Fruit fly (Drosophila melanogaster) whole organism, prepupa: ENCODE measurements around the gene Or83a.

Experiments
- Blimp-1 ChIP-seq: fragments of 200-800 bp; sonication (Bioruptor generic); optimal IDR thresholded peaks from 3 replicates; lab custom pipeline; 2017; ENCODE audit warnings: missing biosample characterization, missing genetic modification characterization, mild to moderate bottlenecking, moderate library complexity, missing genetic modification reagents
- CG10631 ChIP-seq: fragments of 200-800 bp; sonication (Bioruptor generic); optimal IDR thresholded peaks from 2 replicates; lab custom pipeline; 2016; ENCODE audit warnings: missing biosample characterization, missing genetic modification characterization
- CG10669 ChIP-seq: fragments of 200-800 bp; sonication (Bioruptor generic); optimal IDR thresholded peaks from 3 replicates; lab custom pipeline; 2018; ENCODE audit warnings: missing biosample characterization, mild to moderate bottlenecking, missing genetic modification characterization, moderate library complexity
- CG11294 ChIP-seq: fragments of 200-800 bp; sonication (Bioruptor generic); IDR thresholded peaks from 2 replicates; pipeline ENCODE4 v1.3.6; 2022; ENCODE audit warnings: missing biosample characterization, missing genetic modification characterization
- CG11762 ChIP-seq: fragments of 200-800 bp; sonication (Bioruptor generic); optimal IDR thresholded peaks from 3 replicates; lab custom pipeline; 2016; ENCODE audit warnings: missing biosample characterization, missing genetic modification characterization; ENCODE audit not compliant: insufficient read depth
- CG11902 ChIP-seq: fragments of 200-800 bp; sonication (Bioruptor generic); optimal IDR thresholded peaks from 3 replicates; lab custom pipeline; 2016; ENCODE audit warnings: missing biosample characterization, missing genetic modification characterization
- CG1621 ChIP-seq: fragments of 200-800 bp; sonication (Bioruptor generic); optimal IDR thresholded peaks from 3 replicates; lab custom pipeline; 2018; ENCODE audit warnings: missing biosample characterization, mild to moderate bottlenecking, missing genetic modification characterization
- CG16779 ChIP-seq: fragments of 200-800 bp; sonication (Bioruptor generic); optimal IDR thresholded peaks from 3 replicates; lab custom pipeline; 2017; ENCODE audit warnings: missing biosample characterization, mild to moderate bottlenecking, missing genetic modification characterization
- CG32006 ChIP-seq: fragments of 200-800 bp; sonication (Bioruptor generic); optimal IDR thresholded peaks from 3 replicates; lab custom pipeline; 2017; ENCODE audit warnings: missing biosample characterization, mild to moderate bottlenecking, missing genetic modification characterization
- CG34406 ChIP-seq: fragments of 200-800 bp; sonication (Bioruptor generic); optimal IDR thresholded peaks from 3 replicates; lab custom pipeline; 2016; ENCODE audit warnings: missing biosample characterization, missing genetic modification characterization
- CG6163 ChIP-seq: fragments of 200-800 bp; sonication (Bioruptor generic); IDR thresholded peaks from 3 replicates; pipeline ENCODE4 v1.3.6; 2022; ENCODE audit warnings: missing biosample characterization, missing genetic modification characterization
- CG6276 ChIP-seq: fragments of 200-800 bp; sonication (Bioruptor generic); optimal IDR thresholded peaks from 2 replicates; lab custom pipeline; 2017; ENCODE audit warnings: missing biosample characterization, mild to moderate bottlenecking, missing genetic modification characterization
- CG6792 ChIP-seq: fragments of 200-800 bp; sonication (Bioruptor generic); optimal IDR thresholded peaks from 3 replicates; lab custom pipeline; 2016; ENCODE audit warnings: missing biosample characterization, missing genetic modification characterization
- CG6808 ChIP-seq: fragments of 200-800 bp; sonication (Bioruptor generic); optimal IDR thresholded peaks from 3 replicates; lab custom pipeline; 2017; ENCODE audit warnings: missing biosample characterization, missing genetic modification characterization, mild to moderate bottlenecking, moderate library complexity, missing genetic modification reagents
- CG6854 ChIP-seq: fragments of 200-800 bp; sonication (Bioruptor generic); optimal IDR thresholded peaks from 2 replicates; lab custom pipeline; 2017; ENCODE audit warnings: missing biosample characterization, mild to moderate bottlenecking, missing genetic modification characterization
- CG7368 ChIP-seq: fragments of 200-800 bp; sonication (Bioruptor generic); optimal IDR thresholded peaks from 3 replicates; lab custom pipeline; 2016; ENCODE audit warnings: missing biosample characterization, missing genetic modification characterization
- CG8119 ChIP-seq: fragments of 200-800 bp; sonication (Bioruptor generic); IDR thresholded peaks from 3 replicates; pipeline ENCODE4 v1.3.6; 2022; ENCODE audit warnings: missing biosample characterization, missing genetic modification characterization
- CG8319 ChIP-seq: fragments of 200-800 bp; sonication (Bioruptor generic); optimal IDR thresholded peaks from 3 replicates; lab custom pipeline; 2016; ENCODE audit warnings: missing biosample characterization, missing genetic modification characterization
- CG8632 ChIP-seq: fragments of 200-800 bp; sonication (Bioruptor generic); optimal IDR thresholded peaks from 3 replicates; lab custom pipeline; 2016; ENCODE audit warnings: missing biosample characterization, missing genetic modification characterization
- CG9139 ChIP-seq: fragments of 200-800 bp; sonication (Bioruptor generic); optimal IDR thresholded peaks from 3 replicates; lab custom pipeline; 2017; ENCODE audit warnings: missing biosample characterization, mild to moderate bottlenecking, missing genetic modification characterization
- Eip75B ChIP-seq: fragments of 200-800 bp; sonication (Bioruptor generic); optimal IDR thresholded peaks from 3 replicates; lab custom pipeline; 2016; ENCODE audit warnings: missing biosample characterization, missing genetic modification characterization
- Eip93F ChIP-seq: fragments of 200-800 bp; sonication (Bioruptor generic); optimal IDR thresholded peaks from 2 replicates; lab custom pipeline; 2016; ENCODE audit warnings: missing biosample characterization, mild to moderate bottlenecking, missing genetic modification characterization
- Ets96B ChIP-seq: fragments of 200-800 bp; optimal IDR thresholded peaks from 2 replicates; lab custom pipeline; 2019; ENCODE audit warnings: missing biosample characterization, mild to moderate bottlenecking, missing genetic modification characterization, moderate library complexity
- Gug ChIP-seq: fragments of 200-800 bp; sonication (Bioruptor generic); IDR thresholded peaks from 2 replicates; pipeline ENCODE4 v1.3.6; 2022; ENCODE audit warnings: missing biosample characterization, missing genetic modification characterization
- Hr38 ChIP-seq: sonication (Bioruptor generic); optimal IDR thresholded peaks from 2 replicates; lab custom pipeline; 2016; ENCODE audit warnings: missing biosample characterization, missing genetic modification characterization
- Hr39 ChIP-seq: fragments of 200-800 bp; sonication (Bioruptor generic); optimal IDR thresholded peaks from 2 replicates; lab custom pipeline; 2016; ENCODE audit warnings: missing biosample characterization, missing genetic modification characterization
- Hr4 ChIP-seq: fragments of 200-800 bp; sonication (Bioruptor generic); optimal IDR thresholded peaks from 3 replicates; lab custom pipeline; 2016; ENCODE audit warnings: missing biosample characterization, missing genetic modification characterization
- Lpt ChIP-seq: fragments of 200-800 bp; sonication (Bioruptor generic); optimal IDR thresholded peaks from 3 replicates; lab custom pipeline; 2016; ENCODE audit warnings: missing biosample characterization, missing genetic modification characterization
- Met ChIP-seq: fragments of 200-800 bp; sonication (Bioruptor generic); optimal IDR thresholded peaks from 3 replicates; lab custom pipeline; 2016; ENCODE audit warnings: missing biosample characterization, missing genetic modification characterization
- OdsH ChIP-seq: fragments of 200-800 bp; sonication (Bioruptor generic); optimal IDR thresholded peaks from 3 replicates; lab custom pipeline; 2016; ENCODE audit warnings: missing biosample characterization, missing genetic modification characterization
- Smox ChIP-seq: fragments of 200-800 bp; sonication (Bioruptor generic); optimal IDR thresholded peaks from 3 replicates; lab custom pipeline; 2016; ENCODE audit warnings: missing biosample characterization, missing genetic modification characterization
- Sox102F ChIP-seq: fragments of 200-800 bp; sonication (Bioruptor generic); optimal IDR thresholded peaks from 2 replicates; lab custom pipeline; 2016; ENCODE audit warnings: missing biosample characterization, mild to moderate bottlenecking, missing genetic modification characterization
- Sox14 ChIP-seq: fragments of 200-800 bp; sonication (Bioruptor generic); optimal IDR thresholded peaks from 3 replicates; lab custom pipeline; 2016; ENCODE audit warnings: missing biosample characterization, missing genetic modification characterization
- Sox15 ChIP-seq: fragments of 200-800 bp; sonication (Bioruptor generic); optimal IDR thresholded peaks from 3 replicates; lab custom pipeline; 2016; ENCODE audit warnings: missing biosample characterization, missing genetic modification characterization
- achi ChIP-seq: fragments of 200-800 bp; sonication (Bioruptor generic); optimal IDR thresholded peaks from 3 replicates; lab custom pipeline; 2016; ENCODE audit warnings: missing biosample characterization, missing genetic modification characterization
- acj6 ChIP-seq: fragments of 200-800 bp; sonication (Bioruptor generic); optimal IDR thresholded peaks from 3 replicates; lab custom pipeline; 2016; ENCODE audit warnings: missing biosample characterization, missing genetic modification characterization
- cyc ChIP-seq: fragments of 200-800 bp; sonication (Bioruptor generic); optimal IDR thresholded peaks from 3 replicates; lab custom pipeline; 2016; ENCODE audit warnings: missing biosample characterization, missing genetic modification characterization
- dsx ChIP-seq: fragments of 200-800 bp; optimal IDR thresholded peaks from 3 replicates; lab custom pipeline; 2019; ENCODE audit warnings: missing biosample characterization, mild to moderate bottlenecking, missing genetic modification characterization, moderate library complexity; ENCODE audit not compliant: poor library complexity, severe bottlenecking
- eg ChIP-seq: fragments of 200-800 bp; sonication (Bioruptor generic); IDR thresholded peaks from 3 replicates; pipeline ENCODE4 v1.3.6; 2022; ENCODE audit warnings: missing biosample characterization, missing genetic modification characterization
- esn ChIP-seq: fragments of 200-800 bp; sonication (Bioruptor generic); optimal IDR thresholded peaks from 2 replicates; lab custom pipeline; 2016; ENCODE audit warnings: missing biosample characterization, mild to moderate bottlenecking, missing genetic modification characterization, moderate library complexity
- fd59A ChIP-seq: fragments of 200-800 bp; sonication (Bioruptor generic); optimal IDR thresholded peaks from 2 replicates; lab custom pipeline; 2017; ENCODE audit warnings: missing biosample characterization, mild to moderate bottlenecking, missing genetic modification characterization, missing genetic modification reagents
- fd85E ChIP-seq: fragments of 200-800 bp; sonication (Bioruptor generic); optimal IDR thresholded peaks from 3 replicates; lab custom pipeline; 2016; ENCODE audit warnings: missing biosample characterization, missing genetic modification characterization
- fkh ChIP-seq: fragments of 200-800 bp; sonication (Bioruptor generic); optimal IDR thresholded peaks from 3 replicates; lab custom pipeline; 2017; ENCODE audit warnings: missing biosample characterization, mild to moderate bottlenecking, missing genetic modification characterization, moderate library complexity
- lz ChIP-seq: fragments of 200-800 bp; sonication (Bioruptor generic); optimal IDR thresholded peaks from 3 replicates; lab custom pipeline; 2016; ENCODE audit warnings: missing biosample characterization, missing genetic modification characterization
- net ChIP-seq: fragments of 200-800 bp; sonication (Bioruptor generic); optimal IDR thresholded peaks from 3 replicates; lab custom pipeline; 2016; ENCODE audit warnings: missing biosample characterization, missing genetic modification characterization
- pdm3 ChIP-seq: fragments of 200-800 bp; sonication (Bioruptor generic); optimal IDR thresholded peaks from 3 replicates; lab custom pipeline; 2016; ENCODE audit warnings: missing biosample characterization, missing genetic modification characterization
- salr ChIP-seq, 2 experiments: fragments of 200-800 bp; sonication (Bioruptor generic); optimal IDR thresholded peaks; 3 replicates each; lab custom pipeline; 2016 to 2018; ENCODE audit warnings: missing biosample characterization in 2 of 2, missing genetic modification characterization in 2 of 2, mild to moderate bottlenecking in 1 of 2
- spab ChIP-seq: fragments of 200-800 bp; sonication (Bioruptor generic); optimal IDR thresholded peaks from 2 replicates; lab custom pipeline; 2017; ENCODE audit warnings: missing biosample characterization, mild to moderate bottlenecking, missing genetic modification characterization, missing genetic modification reagents
- svp ChIP-seq: fragments of 200-800 bp; sonication (Bioruptor generic); peaks from one replicate; lab custom pipeline; 2016; ENCODE audit warnings: missing biosample characterization, missing genetic modification characterization
- topi ChIP-seq: fragments of 200-800 bp; sonication (Bioruptor generic); optimal IDR thresholded peaks from 3 replicates; lab custom pipeline; 2016; ENCODE audit warnings: missing biosample characterization, missing genetic modification characterization
- vri ChIP-seq: fragments of 200-800 bp; sonication (Bioruptor generic); optimal IDR thresholded peaks from 3 replicates; lab custom pipeline; 2016; ENCODE audit warnings: missing biosample characterization, mild to moderate bottlenecking, missing genetic modification characterization

The Or83a gene

DNA sequence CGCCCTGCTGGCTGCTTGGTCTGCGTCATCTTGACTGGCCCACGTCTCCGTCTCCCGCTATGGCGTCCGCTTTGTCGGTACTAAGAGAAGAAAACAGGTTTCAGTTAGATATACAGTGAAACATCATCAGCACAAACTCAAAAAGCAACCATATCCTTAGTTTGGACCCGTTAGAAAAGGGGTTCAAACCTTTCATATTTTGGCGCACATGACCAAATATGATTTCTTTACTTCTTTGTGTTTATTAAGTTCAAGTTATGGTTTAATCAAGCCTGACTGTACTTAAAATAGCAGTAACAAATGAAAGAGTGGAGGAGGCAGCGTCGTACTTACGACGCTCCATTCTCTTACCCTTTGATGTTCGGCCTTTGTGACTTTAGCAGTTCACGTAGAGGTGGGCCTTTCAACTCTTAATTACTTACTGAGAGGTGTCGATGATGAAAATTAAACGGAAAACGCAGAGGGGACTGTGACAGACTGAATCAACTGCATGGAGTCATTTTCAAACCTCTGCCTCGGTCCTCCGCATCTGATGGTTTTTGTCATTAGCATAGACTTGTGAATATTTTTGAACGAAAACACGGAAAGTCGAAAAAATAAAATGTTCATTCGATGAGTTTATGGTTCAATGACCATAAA lies 37.2 kb downstream of the Or83a start:
- TF ChIP-seq pdm3 (GFP tag; lab: Kevin White, UChicago), result peak; percentile 91
- TF ChIP-seq cyc (GFP tag; lab: Kevin White, UChicago), result peak; percentile 93
- TF ChIP-seq CG10631 (GFP tag; lab: Kevin White, UChicago), result peak; percentile 92
- TF ChIP-seq CG7368, result peak; percentile 91
- TF ChIP-seq spab, result peak; percentile 85
- TF ChIP-seq dsx, result peak; percentile 89
- TF ChIP-seq CG34406 (GFP tag; lab: Kevin White, UChicago), result peak; percentile 84
- TF ChIP-seq Blimp-1 (GFP tag; lab: Kevin White, UChicago), result peak; percentile 42
- TF ChIP-seq CG16779 (tag; lab: Kevin White, UChicago), result no peak
- TF ChIP-seq CG11902 (GFP tag; lab: Kevin White, UChicago), result peak; percentile 83
- TF ChIP-seq CG6854 (GFP tag; lab: Kevin White, UChicago), result peak; percentile 51
- TF ChIP-seq Smox (GFP tag; lab: Kevin White, UChicago), result peak; percentile 88
- peak; percentile 96 for TF ChIP-seq Hr4
- TF ChIP-seq salr (GFP tag; optimal IDR thresholded peaks at IDR 0.05; lab: Kevin White, UChicago), result peak; percentile 85 to 91
- TF ChIP-seq CG6163 (GFP tag; lab: Robert Waterston, UW), result peak; percentile 97
- TF ChIP-seq esn (GFP tag; lab: Kevin White, UChicago), result peak; percentile 94
- TF ChIP-seq net (GFP tag; lab: Kevin White, UChicago), result peak; percentile 92
- TF ChIP-seq Sox14 (GFP tag; lab: Kevin White, UChicago), result peak; percentile 95
- TF ChIP-seq fd59A (GFP tag; lab: Kevin White, UChicago), result peak; percentile 85
- peak; percentile 57 for TF ChIP-seq Eip93F (GFP tag; lab: Kevin White, UChicago)
- peak; percentile 92 for TF ChIP-seq OdsH
- TF ChIP-seq CG10669 (GFP tag; lab: Kevin White, UChicago), result peak; percentile 90
- peak; percentile 86 for TF ChIP-seq CG11294 (GFP tag; lab: Robert Waterston, UW)
- TF ChIP-seq Eip75B (GFP tag; lab: Kevin White, UChicago), result peak; percentile 93
- TF ChIP-seq CG8632 (GFP tag; lab: Kevin White, UChicago), result peak; percentile 79
- peak; percentile 78 for TF ChIP-seq CG9139 (GFP tag; lab: Kevin White, UChicago)
- peak; percentile 94 for TF ChIP-seq CG32006 (GFP tag; lab: Kevin White, UChicago)
- TF ChIP-seq CG11762 (GFP tag; lab: Kevin White, UChicago), result peak; percentile 84
- peak; percentile 91 for TF ChIP-seq Sox102F
- peak; percentile 80 for TF ChIP-seq CG8319
- peak; percentile 95 for TF ChIP-seq CG8119 (GFP tag; lab: Robert Waterston, UW)
- peak; percentile 94 for TF ChIP-seq Lpt
- peak; percentile 86 for TF ChIP-seq CG1621 (tag; lab: Kevin White, UChicago)
- TF ChIP-seq Ets96B (tag; lab: Kevin White, UChicago), result peak; percentile 93
- peak; percentile 92 for TF ChIP-seq achi (GFP tag; lab: Kevin White, UChicago)
- peak; percentile 87 for TF ChIP-seq Gug (GFP tag; lab: Robert Waterston, UW)
- peak; percentile 92 for TF ChIP-seq svp (GFP tag; lab: Kevin White, UChicago)
- TF ChIP-seq Met (GFP tag; lab: Kevin White, UChicago), result peak; percentile 93
- TF ChIP-seq lz, result peak; percentile 90
- peak; percentile 78 for TF ChIP-seq Sox15 (GFP tag; lab: Kevin White, UChicago)
- no peak for TF ChIP-seq CG6808
- TF ChIP-seq Hr39, result peak; percentile 94
- TF ChIP-seq CG6792 (GFP tag; lab: Kevin White, UChicago), result peak; percentile 90
- TF ChIP-seq eg (GFP tag; lab: Robert Waterston, UW), result peak; percentile 95
- peak; percentile 92 for TF ChIP-seq topi
- TF ChIP-seq acj6 (GFP tag; lab: Kevin White, UChicago), result peak; percentile 92
- TF ChIP-seq fd85E (GFP tag; lab: Kevin White, UChicago), result peak; percentile 74
- TF ChIP-seq CG6276, result no peak
- peak; percentile 42 for TF ChIP-seq fkh (GFP tag; lab: Kevin White, UChicago)
- TF ChIP-seq Hr38 (GFP tag; lab: Kevin White, UChicago), result peak; percentile 56
- peak; percentile 92 for TF ChIP-seq vri (GFP tag; lab: Kevin White, UChicago)
